Worm (Caenorhabditis elegans) whole organism, L2 larva: ENCODE data around the gene C50F4.10.

ENCODE experiments used
- C34F6.9 ChIP-seq: fragments of 150-350 bp; optimal IDR thresholded peaks from 2 replicates; lab custom pipeline; 2014; ENCODE audit warnings: missing biosample characterization, missing genetic modification characterization
- F13H6.1 ChIP-seq: sonication (generic microtip); optimal IDR thresholded peaks from 2 replicates; lab custom pipeline; 2016; ENCODE audit warnings: missing genetic modification characterization, missing compliant biosample characterization
- Y55F3AM.14 ChIP-seq: fragments of 200-800 bp; sonication (Bioruptor generic); optimal IDR thresholded peaks from 2 replicates; lab custom pipeline; 2018; ENCODE audit warnings: mild to moderate bottlenecking, missing genetic modification characterization, missing compliant biosample characterization
- aly-2 ChIP-seq: fragments of 150-350 bp; optimal IDR thresholded peaks from 2 replicates; lab custom pipeline; 2014; ENCODE audit warnings: missing biosample characterization, missing genetic modification characterization
- blmp-1 ChIP-seq: sonication (generic microtip); optimal IDR thresholded peaks from 2 replicates; lab custom pipeline; 2017; ENCODE audit warnings: missing genetic modification characterization, mild to moderate bottlenecking, missing compliant biosample characterization, antibody characterized with exemption, moderate library complexity; ENCODE audit not compliant: insufficient read depth
- crh-2 ChIP-seq: sonication (generic microtip); optimal IDR thresholded peaks from 2 replicates; lab custom pipeline; 2017; ENCODE audit warnings: missing biosample characterization, missing genetic modification characterization
- elt-1 ChIP-seq: fragments of 150-350 bp; optimal IDR thresholded peaks from 2 replicates; lab custom pipeline; 2014; ENCODE audit warnings: missing biosample characterization, missing genetic modification characterization
- elt-3 ChIP-seq: sonication (generic microtip); optimal IDR thresholded peaks from 2 replicates; lab custom pipeline; 2017; ENCODE audit warnings: missing biosample characterization, missing genetic modification characterization
- fos-1 ChIP-seq: fragments of 150-350 bp; optimal IDR thresholded peaks from 2 replicates; lab custom pipeline; 2014; ENCODE audit warnings: missing biosample characterization, missing genetic modification characterization
- lin-11 ChIP-seq: fragments of 150-350 bp; sonication (generic microtip); optimal IDR thresholded peaks from 2 replicates; lab custom pipeline; 2014; ENCODE audit warnings: missing biosample characterization, missing genetic modification characterization, inconsistent platforms, mixed read lengths
- lin-13 ChIP-seq: fragments of 150-350 bp; optimal IDR thresholded peaks from 2 replicates; lab custom pipeline; 2014; ENCODE audit warnings: missing biosample characterization, missing genetic modification reagents, missing genetic modification characterization
- lin-39 ChIP-seq: fragments of 150-350 bp; optimal IDR thresholded peaks from 2 replicates; lab custom pipeline; 2014; ENCODE audit warnings: missing biosample characterization, missing genetic modification reagents, missing genetic modification characterization
- mbf-1 ChIP-seq: sonication (generic microtip); optimal IDR thresholded peaks from 2 replicates; lab custom pipeline; 2017; ENCODE audit warnings: missing biosample characterization, missing genetic modification characterization
- nhr-11 ChIP-seq: fragments of 150-350 bp; optimal IDR thresholded peaks from 2 replicates; lab custom pipeline; 2014; ENCODE audit warnings: missing biosample characterization, missing genetic modification characterization
- nhr-129 ChIP-seq: fragments of 150-350 bp; optimal IDR thresholded peaks from 2 replicates; lab custom pipeline; 2014; ENCODE audit warnings: missing biosample characterization, missing genetic modification characterization
- nhr-23 ChIP-seq: fragments of 150-350 bp; optimal IDR thresholded peaks from 2 replicates; lab custom pipeline; 2014; ENCODE audit warnings: missing biosample characterization, missing genetic modification reagents, missing genetic modification characterization
- nhr-237 ChIP-seq: fragments of 150-350 bp; optimal IDR thresholded peaks from 2 replicates; lab custom pipeline; 2014; ENCODE audit warnings: missing biosample characterization, missing genetic modification characterization
- nhr-6 ChIP-seq: fragments of 150-350 bp; optimal IDR thresholded peaks from 2 replicates; lab custom pipeline; 2014; ENCODE audit warnings: missing biosample characterization, missing genetic modification characterization
- nhr-77 ChIP-seq: fragments of 150-350 bp; optimal IDR thresholded peaks from 2 replicates; lab custom pipeline; 2014; ENCODE audit warnings: missing biosample characterization, missing genetic modification characterization
- peb-1 ChIP-seq: fragments of 150-350 bp; optimal IDR thresholded peaks from 2 replicates; lab custom pipeline; 2014; ENCODE audit warnings: missing biosample characterization, missing genetic modification characterization
- sma-9 ChIP-seq, 2 experiments: fragments of 150-350 bp in 1 of 2; sonication (generic microtip) in 1 of 2; optimal IDR thresholded peaks; 2 replicates each; lab custom pipeline; 2014 to 2016; ENCODE audit warnings: missing genetic modification characterization in 2 of 2, mild to moderate bottlenecking in 1 of 2, missing biosample characterization in 1 of 2, missing compliant biosample characterization in 1 of 2, missing genetic modification reagents in 1 of 2, moderate library complexity in 1 of 2
- snpc-4 ChIP-seq: fragments of 150-350 bp; optimal IDR thresholded peaks from 2 replicates; lab custom pipeline; 2014; ENCODE audit warnings: missing biosample characterization, missing genetic modification characterization
- unc-39 ChIP-seq: fragments of 150-350 bp; optimal IDR thresholded peaks from 2 replicates; lab custom pipeline; 2014; ENCODE audit warnings: missing biosample characterization, missing genetic modification characterization
- unc-62 ChIP-seq: fragments of 150-350 bp; optimal IDR thresholded peaks from 2 replicates; lab custom pipeline; 2014; ENCODE audit warnings: missing biosample characterization, missing genetic modification reagents, missing genetic modification characterization
- ztf-11 ChIP-seq: sonication (generic microtip); optimal IDR thresholded peaks from 2 replicates; lab custom pipeline; 2017; ENCODE audit warnings: missing biosample characterization, missing genetic modification characterization

C50F4.10 gene

ce11 chrV:9500826-9501451, 30.4 kb downstream of the C50F4.10 start, which contains the start of gene swt-5:
Gene swt-5, plus strand, starts transcription at chrV:9501401.
- TF ChIP-seq blmp-1, result no peak
- no peak for TF ChIP-seq mbf-1 (tag; lab: Kevin White, UChicago)
- TF ChIP-seq unc-62 (GFP tag; lab: Kevin White, UChicago), result no peak
- no peak for TF ChIP-seq aly-2 (tag; lab: Kevin White, UChicago)
- TF ChIP-seq Y55F3AM.14 (GFP tag; lab: Kevin White, UChicago), result no peak
- no peak for TF ChIP-seq nhr-23 (tag; lab: Kevin White, UChicago)
- TF ChIP-seq F13H6.1 (tag; lab: Kevin White, UChicago), result no peak
- no peak for TF ChIP-seq unc-39 (tag; lab: Kevin White, UChicago)

- no peak for TF ChIP-seq elt-3
- peak; percentile 42 for TF ChIP-seq blmp-1
Observed at ce11 chrV:9499295-9499694, 32.1 kb downstream of the C50F4.10 start.

DNA sequence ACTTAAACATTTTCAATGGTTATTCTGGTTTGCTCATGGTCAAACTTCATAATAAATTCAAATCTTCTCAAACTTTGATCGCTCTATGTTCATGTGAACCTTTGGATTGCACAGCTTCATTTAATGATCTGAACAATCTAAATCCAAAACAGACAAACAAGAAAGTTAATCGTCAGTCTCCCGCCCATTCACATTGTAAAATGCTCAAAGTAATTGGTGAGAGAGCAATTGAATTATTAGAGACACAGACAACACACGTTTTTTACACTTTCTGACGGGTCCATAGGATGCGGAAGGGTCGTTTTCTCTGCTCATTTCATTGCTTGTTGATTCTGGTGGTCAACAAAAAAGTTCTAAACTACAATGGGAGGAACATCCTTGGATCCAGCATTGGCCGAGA, 34.6 kb downstream of the C50F4.10 start, which contains the start of gene gsnl-1:
Gene gsnl-1, plus strand, starts transcription at position 301 of the 400 bp plus-strand sequence.
- TF ChIP-seq snpc-4 (tag; lab: Kevin White, UChicago) (no peak), ztf-11 (tag; lab: Kevin White, UChicago) (no peak), Y55F3AM.14 (GFP tag; lab: Kevin White, UChicago) (no peak), C34F6.9 (no peak)

DNA sequence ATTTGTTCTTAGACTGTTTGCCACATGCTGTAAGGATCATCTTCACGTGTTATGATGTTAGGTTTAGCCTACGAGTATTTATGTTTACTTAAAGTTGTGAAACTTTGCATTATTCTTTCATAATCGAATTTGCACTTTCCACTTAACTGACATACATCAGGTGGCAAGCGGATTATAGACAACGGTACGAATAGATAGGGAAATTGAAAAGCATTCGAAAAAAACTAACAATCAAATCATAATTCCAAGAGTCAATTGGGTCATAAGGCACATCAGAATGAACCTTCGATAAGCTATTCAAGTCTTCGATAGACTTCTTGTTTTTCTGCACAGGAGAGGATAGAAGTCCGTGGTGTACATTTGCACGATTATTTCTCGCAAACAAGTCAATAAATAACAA, 38.9 kb downstream of the C50F4.10 start:
- TF ChIP-seq sma-9 (GFP tag; optimal IDR thresholded peaks at IDR 0.05; lab: Kevin White, UChicago) (peak; percentile 44), sma-9 (tag; optimal IDR thresholded peaks at IDR 0.05; lab: Kevin White, UChicago) (no peak), lin-39 (tag; lab: Kevin White, UChicago) (no peak), fos-1 (tag; lab: Kevin White, UChicago) (peak; percentile 27)

DNA sequence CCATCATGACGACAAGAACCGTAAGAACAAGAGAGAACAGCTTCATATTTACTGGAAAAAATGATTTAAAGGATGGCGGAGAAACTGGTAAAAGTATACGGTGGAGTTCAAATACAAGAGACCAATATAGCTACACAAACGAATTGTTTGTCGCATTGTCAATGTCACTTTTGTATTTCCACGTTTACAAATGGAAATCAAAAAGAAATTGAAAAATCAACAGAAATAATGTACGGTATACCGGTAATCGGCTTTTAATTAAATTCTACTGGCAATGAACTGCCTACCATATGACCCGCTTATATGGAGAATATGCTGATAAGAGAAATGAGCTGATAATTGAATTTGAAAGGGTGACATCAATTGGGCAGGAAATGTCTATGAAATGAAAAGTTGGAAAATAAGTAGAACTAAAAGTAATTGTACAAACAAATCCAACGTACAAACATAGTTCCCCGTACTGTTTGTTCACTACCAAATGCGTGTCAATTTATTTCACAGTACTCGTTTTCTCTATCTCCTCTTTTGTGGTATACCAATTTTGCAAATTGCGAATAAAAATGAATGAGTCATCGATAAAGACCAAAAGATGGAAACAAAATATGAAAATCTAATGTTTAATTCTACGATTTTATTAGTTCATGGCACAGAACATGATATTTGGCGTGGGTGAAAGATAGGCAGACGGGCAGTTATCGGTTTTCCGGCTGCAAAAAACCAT, 39.8 kb downstream of the C50F4.10 start, which contains the start of gene K06A4.7:
Gene K06A4.7, minus strand, starts transcription at position 51 of the 721 bp plus-strand sequence.
- TF ChIP-seq nhr-6 (tag; lab: Kevin White, UChicago), result no peak
- TF ChIP-seq crh-2 (tag; lab: Kevin White, UChicago), result peak; percentile 45
- TF ChIP-seq nhr-11 (tag; lab: Kevin White, UChicago), result no peak
- TF ChIP-seq ztf-11 (tag; lab: Kevin White, UChicago), result no peak
- TF ChIP-seq nhr-129 (tag; lab: Kevin White, UChicago), result no peak
- TF ChIP-seq fos-1 (tag; lab: Kevin White, UChicago), result peak; percentile 35
- TF ChIP-seq sma-9 (GFP tag; optimal IDR thresholded peaks at IDR 0.05; lab: Kevin White, UChicago), result peak; percentile 46
- TF ChIP-seq sma-9 (tag; optimal IDR thresholded peaks at IDR 0.05; lab: Kevin White, UChicago), result no peak

- TF ChIP-seq fos-1 (tag; lab: Kevin White, UChicago), result peak; percentile 28
- TF ChIP-seq nhr-237 (tag; lab: Kevin White, UChicago), result no peak
- TF ChIP-seq nhr-77 (tag; lab: Kevin White, UChicago), result no peak
- no peak for TF ChIP-seq lin-13 (GFP tag; lab: Kevin White, UChicago)
Observed at ce11 chrV:9489411-9489810, 42.0 kb downstream of the C50F4.10 start, which contains the start of gene K06A4.10. Gene K06A4.10, minus strand, starts transcription at chrV:9489800.

DNA sequence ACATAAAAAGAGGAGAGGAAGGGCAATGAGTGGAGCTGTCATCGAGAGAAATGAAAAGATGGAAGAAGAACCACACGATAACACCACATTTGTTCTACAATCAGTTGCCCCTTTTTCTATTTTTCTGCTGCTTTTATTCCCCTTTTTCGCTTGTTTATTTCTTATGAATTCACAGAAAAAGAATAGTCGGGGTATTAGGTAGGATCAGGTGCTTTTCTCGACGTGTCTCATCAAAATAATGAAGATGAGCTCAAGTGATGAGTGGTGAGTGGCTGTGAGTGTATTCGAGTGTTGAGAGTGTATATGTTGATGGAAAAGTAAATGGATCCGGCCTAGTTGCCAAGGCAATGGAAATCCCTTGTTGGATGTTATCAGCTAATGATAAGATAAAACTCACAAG, 45.9 kb downstream of the C50F4.10 start:
- TF ChIP-seq Y55F3AM.14 (GFP tag; lab: Kevin White, UChicago) (no peak), nhr-23 (tag; lab: Kevin White, UChicago) (no peak), peb-1 (tag; lab: Kevin White, UChicago) (no peak), lin-11 (tag; lab: Kevin White, UChicago) (no peak), fos-1 (tag; lab: Kevin White, UChicago) (no peak), elt-3 (no peak), elt-1 (tag; lab: Kevin White, UChicago) (no peak)
